Worm (Caenorhabditis elegans): ENCODE results near the gene T25D1.1.

- TF ChIP-seq egl-44 (GFP tag; IDR thresholded peaks at IDR 0.05), result no peak
- TF ChIP-seq nhr-27 (tag; optimal IDR thresholded peaks at IDR 0.05), result no peak
- no peak for TF ChIP-seq unc-62 (GFP tag; optimal IDR thresholded peaks at IDR 0.05)
- TF ChIP-seq attf-6 (GFP tag; IDR thresholded peaks at IDR 0.05), result no peak
- TF ChIP-seq F49E8.2 (tag; optimal IDR thresholded peaks at IDR 0.05; ENCODE audit: insufficient read depth), result no peak
- no peak for TF ChIP-seq pha-4 (tag; optimal IDR thresholded peaks at IDR 0.05)
- no peak for TF ChIP-seq hrde-1 (tag; optimal IDR thresholded peaks at IDR 0.05; ENCODE audit: borderline replicate concordance)
- no peak for TF ChIP-seq lir-1 (GFP tag; conservative IDR thresholded peaks at IDR 0.05)
- TF ChIP-seq ztf-26 (tag; optimal IDR thresholded peaks at IDR 0.05), result no peak
- no peak for TF ChIP-seq mes-4 (tag; optimal IDR thresholded peaks at IDR 0.05)
- no peak for TF ChIP-seq F37B4.10 (GFP tag; IDR thresholded peaks at IDR 0.05)
- no peak for TF ChIP-seq fkh-3 (tag; optimal IDR thresholded peaks at IDR 0.05)
- no peak for TF ChIP-seq aptf-3 (GFP tag; IDR thresholded peaks at IDR 0.05)
- TF ChIP-seq nfyb-1 (GFP tag; IDR thresholded peaks at IDR 0.05), result no peak
These were observed 32.5 kb upstream of the T25D1.1 start, which contains the start of gene cah-3 for ce11 chrX:16487068-16487658.

Data from whole organism, young adult.